Fruit fly (Drosophila melanogaster) whole organism, larva: ENCODE data around the gene CG5446.

Experiments
- noc ChIP-seq: fragments of 200-800 bp; sonication (Bioruptor generic); optimal IDR thresholded peaks from 3 replicates; lab custom pipeline; 2019; ENCODE audit warnings: missing biosample characterization, mild to moderate bottlenecking, missing genetic modification characterization, moderate library complexity

Gene CG5446

dm6 chr2L:12427487-12428101 lies at the start of gene CG5446, which contains the start of gene Trm1:
TSS of gene CG5446 (minus strand) at chr2L:12427709.
TSS of gene Trm1 (plus strand) at chr2L:12428028.
- TF ChIP-seq noc (tag; lab: Kevin White, UChicago): peak; percentile 78

- no peak for TF ChIP-seq noc (tag; lab: Kevin White, UChicago)
These were observed 48.6 kb upstream of the CG5446 start for dm6 chr2L:12476115-12476514.

- TF ChIP-seq noc (tag; lab: Kevin White, UChicago): peak; percentile 81
These were observed 47.8 kb upstream of the CG5446 start for dm6 chr2L:12475308-12475707.

dm6 chr2L:12474212-12474891 lies 46.8 kb upstream of the CG5446 start:
- no peak for TF ChIP-seq noc (tag; lab: Kevin White, UChicago)

dm6 chr2L:12473583-12473982 lies 46.1 kb upstream of the CG5446 start:
- TF ChIP-seq noc (tag; lab: Kevin White, UChicago): no peak

- no peak for TF ChIP-seq noc (tag; lab: Kevin White, UChicago)
These were observed 45.5 kb upstream of the CG5446 start for dm6 chr2L:12472988-12473387.

dm6 chr2L:12471937-12472336 lies 44.4 kb upstream of the CG5446 start:
- no peak for TF ChIP-seq noc (tag; lab: Kevin White, UChicago)

dm6 chr2L:12469235-12469634 lies 41.7 kb upstream of the CG5446 start:
- no peak for TF ChIP-seq noc (tag; lab: Kevin White, UChicago)

dm6 chr2L:12468813-12469212 lies 41.3 kb upstream of the CG5446 start:
- peak; percentile 63 for TF ChIP-seq noc (tag; lab: Kevin White, UChicago)

- peak; percentile 79 for TF ChIP-seq noc (tag; lab: Kevin White, UChicago)
These were observed 40.2 kb upstream of the CG5446 start for dm6 chr2L:12467673-12468072.

dm6 chr2L:12466506-12467043 lies 39.1 kb upstream of the CG5446 start:
- TF ChIP-seq noc (tag; lab: Kevin White, UChicago): no peak

dm6 chr2L:12465164-12466011 lies 37.9 kb upstream of the CG5446 start:
- TF ChIP-seq noc (tag; lab: Kevin White, UChicago): peak; percentile 62

- TF ChIP-seq noc (tag; lab: Kevin White, UChicago): peak; percentile 13
These were observed 36.6 kb upstream of the CG5446 start for dm6 chr2L:12464065-12464464.

dm6 chr2L:12463037-12463436 lies 35.5 kb upstream of the CG5446 start:
- TF ChIP-seq noc (tag; lab: Kevin White, UChicago): no peak

- TF ChIP-seq noc (tag; lab: Kevin White, UChicago): peak; percentile 92
These were observed 33.5 kb upstream of the CG5446 start for dm6 chr2L:12460767-12461739.
